Fruit fly (Drosophila melanogaster) whole organism, pupa: Measurements from ENCODE around the gene meep.

Experiments used
- CG10348 ChIP-seq: fragments of 200-800 bp; sonication (Bioruptor generic); IDR thresholded peaks from 2 replicates; pipeline ENCODE4 v1.3.6; 2022; ENCODE audit warnings: missing biosample characterization, missing genetic modification characterization
- CG12605 ChIP-seq: fragments of 200-800 bp; sonication (Bioruptor generic); IDR thresholded peaks from 2 replicates; pipeline ENCODE4 v1.3.6; 2022; ENCODE audit warnings: missing biosample characterization, missing genetic modification characterization
- CG13204 ChIP-seq: fragments of 200-800 bp; sonication (Bioruptor generic); optimal IDR thresholded peaks from 2 replicates; lab custom pipeline; 2018; ENCODE audit warnings: missing biosample characterization, mild to moderate bottlenecking, missing genetic modification characterization, moderate library complexity
- CG14655 ChIP-seq: fragments of 200-800 bp; sonication (Bioruptor generic); optimal IDR thresholded peaks from 3 replicates; lab custom pipeline; 2017; ENCODE audit warnings: mild to moderate bottlenecking, missing biosample characterization, missing genetic modification reagents, missing genetic modification characterization
- CG15710 ChIP-seq: fragments of 200-800 bp; sonication (Bioruptor generic); optimal IDR thresholded peaks from 2 replicates; lab custom pipeline; 2018; ENCODE audit warnings: missing biosample characterization, mild to moderate bottlenecking, missing genetic modification characterization, moderate library complexity
- CG17806 ChIP-seq: fragments of 200-800 bp; sonication (Bioruptor generic); optimal IDR thresholded peaks from 2 replicates; lab custom pipeline; 2018; ENCODE audit warnings: missing biosample characterization, mild to moderate bottlenecking, missing genetic modification characterization, moderate library complexity
- CG32121 ChIP-seq: fragments of 200-800 bp; sonication (Bioruptor generic); IDR thresholded peaks from 2 replicates; pipeline ENCODE4 v1.3.6; 2022; ENCODE audit warnings: missing biosample characterization, missing genetic modification characterization
- CG34367 ChIP-seq: fragments of 200-800 bp; sonication (Bioruptor generic); optimal IDR thresholded peaks from 2 replicates; lab custom pipeline; 2018; ENCODE audit warnings: missing biosample characterization, mild to moderate bottlenecking, missing genetic modification characterization
- CG4496 ChIP-seq: fragments of 200-800 bp; sonication (Bioruptor generic); IDR thresholded peaks from 3 replicates; pipeline ENCODE4 v1.3.6; 2022; ENCODE audit warnings: missing biosample characterization, missing genetic modification characterization
- CG8159 ChIP-seq: fragments of 200-800 bp; sonication (Bioruptor generic); optimal IDR thresholded peaks from 3 replicates; lab custom pipeline; 2018; ENCODE audit warnings: missing biosample characterization, mild to moderate bottlenecking, missing genetic modification characterization, moderate library complexity
- CG8301 ChIP-seq: fragments of 200-800 bp; sonication (Bioruptor generic); optimal IDR thresholded peaks from 2 replicates; lab custom pipeline; 2018; ENCODE audit warnings: missing biosample characterization, mild to moderate bottlenecking, missing genetic modification characterization
- CG9948 ChIP-seq: fragments of 200-800 bp; sonication (Bioruptor generic); optimal IDR thresholded peaks from 2 replicates; lab custom pipeline; 2018; ENCODE audit warnings: missing biosample characterization, mild to moderate bottlenecking, missing genetic modification characterization, moderate library complexity
- D1 ChIP-seq: fragments of 200-800 bp; sonication (Bioruptor generic); optimal IDR thresholded peaks from 2 replicates; lab custom pipeline; 2018; ENCODE audit warnings: missing biosample characterization, mild to moderate bottlenecking, missing genetic modification characterization, moderate library complexity
- EcR ChIP-seq: fragments of 200-800 bp; sonication (Bioruptor generic); optimal IDR thresholded peaks from 3 replicates; lab custom pipeline; 2019; ENCODE audit warnings: missing biosample characterization, missing genetic modification characterization, mild to moderate bottlenecking, moderate library complexity, missing genetic modification reagents
- Ets98B ChIP-seq: fragments of 200-800 bp; sonication (Bioruptor generic); IDR thresholded peaks from 2 replicates; pipeline ENCODE4 v1.3.6; 2022; ENCODE audit warnings: missing biosample characterization, missing genetic modification characterization
- Pif1A ChIP-seq: fragments of 200-800 bp; sonication (Bioruptor generic); optimal IDR thresholded peaks from 3 replicates; lab custom pipeline; 2016; ENCODE audit warnings: missing biosample characterization, missing genetic modification characterization
- Pif1B ChIP-seq: fragments of 200-800 bp; sonication (Bioruptor generic); optimal IDR thresholded peaks from 3 replicates; lab custom pipeline; 2016; ENCODE audit warnings: missing biosample characterization, missing genetic modification characterization
- Snoo ChIP-seq: fragments of 200-800 bp; sonication (Bioruptor generic); optimal IDR thresholded peaks from 3 replicates; lab custom pipeline; 2017; ENCODE audit warnings: missing biosample characterization, mild to moderate bottlenecking, missing genetic modification characterization, inconsistent platforms
- fd96Ca ChIP-seq: fragments of 200-800 bp; sonication (Bioruptor generic); IDR thresholded peaks from 3 replicates; pipeline ENCODE4 v1.3.6; 2022; ENCODE audit warnings: missing biosample characterization, missing genetic modification characterization
- gl ChIP-seq: fragments of 200-800 bp; sonication (Bioruptor generic); optimal IDR thresholded peaks from 2 replicates; lab custom pipeline; 2018; ENCODE audit warnings: missing biosample characterization, mild to moderate bottlenecking, missing genetic modification characterization
- rn ChIP-seq: fragments of 200-800 bp; sonication (Bioruptor generic); IDR thresholded peaks from 2 replicates; pipeline ENCODE4 v1.3.6; 2022; ENCODE audit warnings: missing biosample characterization, missing genetic modification characterization

meep gene

DNA sequence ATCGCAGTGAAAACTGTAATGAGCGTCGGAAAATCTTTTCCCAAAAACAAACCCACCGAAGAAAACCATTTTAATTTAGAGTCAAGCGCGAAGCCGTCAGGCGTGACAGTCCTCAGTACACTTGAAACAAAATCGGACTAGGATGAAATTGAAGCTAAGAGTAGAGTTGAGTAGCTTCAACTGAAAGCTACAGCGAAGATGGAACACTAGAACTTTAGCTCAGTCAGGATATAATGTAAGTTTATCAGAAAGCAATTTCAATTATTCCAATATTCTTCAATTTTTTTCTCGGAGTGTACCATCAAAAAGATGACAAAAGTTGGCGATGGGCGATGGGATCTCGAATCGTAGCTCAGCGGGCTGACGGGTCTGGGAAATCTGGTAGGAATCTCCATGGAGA lies 13.6 kb upstream of the meep start:
- no peak for TF ChIP-seq Snoo (tag; lab: Kevin White, UChicago)
- TF ChIP-seq Pif1A (GFP tag; lab: Kevin White, UChicago): no peak
- no peak for TF ChIP-seq CG10348 (GFP tag; lab: Robert Waterston, UW)
- no peak for TF ChIP-seq CG13204 (GFP tag; lab: Kevin White, UChicago)
- no peak for TF ChIP-seq gl (tag; lab: Kevin White, UChicago)
- TF ChIP-seq Ets98B: peak; percentile 41
- no peak for TF ChIP-seq CG17806 (tag; lab: Kevin White, UChicago)
- peak; percentile 50; the same call in 2 of the 3 replicates for TF ChIP-seq fd96Ca
- TF ChIP-seq CG4496 (GFP tag; lab: Robert Waterston, UW): peak; percentile 51; the same call in 1 of the 3 replicates
- no peak for TF ChIP-seq D1
- TF ChIP-seq CG32121: no peak
- no peak for TF ChIP-seq Pif1B (GFP tag; lab: Kevin White, UChicago)
- TF ChIP-seq CG8159 (tag; lab: Kevin White, UChicago): no peak
- TF ChIP-seq CG8301 (tag; lab: Kevin White, UChicago): peak; percentile 45
- 0 out of 2 replicates have a peak, but pooled peaks have one; percentile 26 for TF ChIP-seq rn (GFP tag; lab: Robert Waterston, UW)
- TF ChIP-seq CG12605 (GFP tag; lab: Robert Waterston, UW): no peak
- TF ChIP-seq CG14655 (GFP tag; lab: Kevin White, UChicago): peak; percentile 36

DNA sequence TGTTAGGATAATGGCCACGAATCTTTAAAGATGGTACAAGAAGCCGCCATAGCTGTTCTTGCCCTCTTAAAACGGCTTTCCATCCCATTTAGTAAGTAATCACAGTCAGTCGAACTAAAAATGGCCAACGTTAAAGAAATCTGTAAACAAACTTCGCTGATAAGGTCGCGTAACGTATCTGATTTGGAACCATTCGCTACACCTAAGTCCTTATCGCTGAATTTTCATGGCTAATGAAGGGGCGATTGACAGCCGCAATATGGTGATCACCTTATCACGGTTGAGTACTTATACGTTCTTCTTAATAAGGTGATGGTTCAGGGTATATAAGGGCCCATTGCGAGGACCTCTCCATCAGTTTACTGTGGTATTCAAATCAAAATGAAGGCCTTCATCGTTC lies 9.7 kb upstream of the meep start, which contains the start of gene LysE:
LysE (plus strand) TSS at position 257 of the 400 bp plus-strand sequence.
- TF ChIP-seq CG8159 (tag; lab: Kevin White, UChicago): no peak
- TF ChIP-seq CG4496 (GFP tag; lab: Robert Waterston, UW): no peak
- no peak for TF ChIP-seq CG15710
- TF ChIP-seq gl (tag; lab: Kevin White, UChicago): no peak
- TF ChIP-seq Pif1A (GFP tag; lab: Kevin White, UChicago): no peak
- no peak for TF ChIP-seq Ets98B
- TF ChIP-seq D1: no peak
- TF ChIP-seq Snoo (tag; lab: Kevin White, UChicago): no peak
- no peak for TF ChIP-seq CG17806 (tag; lab: Kevin White, UChicago)
- TF ChIP-seq EcR (GFP tag; lab: Kevin White, UChicago): no peak

DNA sequence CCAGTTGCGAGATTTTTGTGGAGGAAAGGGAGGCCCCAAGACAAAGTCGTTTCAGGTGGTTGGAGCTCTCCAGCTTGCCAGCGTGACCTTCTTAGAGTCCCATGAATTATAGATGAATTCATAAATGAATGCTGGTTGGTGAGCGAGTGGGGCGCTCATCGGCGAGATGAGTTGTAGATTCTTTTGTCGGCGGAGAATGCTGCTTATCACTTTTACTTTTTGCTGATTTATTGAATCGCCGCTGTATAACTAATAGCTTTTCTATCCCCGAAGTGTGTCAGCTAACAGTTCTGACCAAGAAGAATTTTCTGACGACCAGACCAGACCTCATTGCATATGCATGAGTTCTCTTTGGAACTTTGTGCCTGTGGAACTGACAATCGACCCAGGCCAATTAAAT lies 9.3 kb upstream of the meep start:
- TF ChIP-seq CG12605 (GFP tag; lab: Robert Waterston, UW) (no peak), Pif1B (GFP tag; lab: Kevin White, UChicago) (no peak), Ets98B (no peak)
- TF ChIP-seq, all 21 proteins: peak for 0

DNA sequence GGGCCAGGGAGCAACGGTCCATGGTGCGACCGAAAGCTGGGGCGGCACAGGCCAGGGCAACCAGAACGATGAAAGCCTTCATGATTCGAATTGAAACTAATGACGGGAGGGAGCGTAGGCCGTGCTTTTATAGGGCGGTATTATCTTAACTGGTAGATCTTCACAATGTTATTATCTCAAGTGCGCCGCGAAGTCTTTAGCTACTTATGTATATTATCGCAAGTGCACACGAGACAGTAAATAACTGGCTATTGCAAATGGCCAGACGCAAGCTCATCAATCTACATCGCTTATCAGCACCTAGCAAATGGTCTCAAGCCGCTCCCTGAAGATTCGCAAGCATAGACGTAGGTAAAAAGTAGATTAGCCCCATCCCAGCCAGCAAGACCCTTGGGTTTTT lies 8.3 kb upstream of the meep start, which contains the start of gene LysD:
LysD (minus strand) TSS at position 101 of the 400 bp plus-strand sequence.
- TF ChIP-seq D1 (no peak), CG14655 (GFP tag; lab: Kevin White, UChicago) (no peak), Pif1A (GFP tag; lab: Kevin White, UChicago) (no peak), CG15710 (no peak), CG10348 (GFP tag; lab: Robert Waterston, UW) (no peak), CG8301 (tag; lab: Kevin White, UChicago) (no peak), gl (tag; lab: Kevin White, UChicago) (no peak), CG13204 (GFP tag; lab: Kevin White, UChicago) (no peak)

DNA sequence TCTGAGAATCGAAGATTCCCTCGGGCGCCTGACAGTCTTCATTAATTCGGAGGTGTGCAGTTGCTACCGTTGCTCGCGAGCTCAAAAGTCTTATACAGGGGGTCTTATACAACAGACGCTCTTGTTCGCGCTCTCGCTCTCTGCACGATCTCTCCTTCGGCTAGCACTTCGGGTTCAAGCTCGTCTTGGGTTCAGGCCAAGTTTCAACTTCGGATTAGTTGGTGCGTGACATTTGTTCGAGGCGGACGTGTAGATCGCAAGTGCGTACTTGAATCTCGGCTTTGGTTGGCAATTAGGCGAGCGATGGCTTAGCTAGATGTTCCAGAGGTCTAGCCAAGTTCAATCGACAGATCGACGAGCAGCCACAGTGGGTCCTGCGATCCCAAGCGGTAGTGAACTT lies 5.4 kb upstream of the meep start:
- no peak for TF ChIP-seq CG34367 (tag; lab: Kevin White, UChicago)
- peak; percentile 51 for TF ChIP-seq EcR (GFP tag; lab: Kevin White, UChicago)
- peak; percentile 49; the same call in 1 of the 2 replicates for TF ChIP-seq Ets98B
- TF ChIP-seq CG12605 (GFP tag; lab: Robert Waterston, UW): peak; percentile 20; the same call in 1 of the 2 replicates

DNA sequence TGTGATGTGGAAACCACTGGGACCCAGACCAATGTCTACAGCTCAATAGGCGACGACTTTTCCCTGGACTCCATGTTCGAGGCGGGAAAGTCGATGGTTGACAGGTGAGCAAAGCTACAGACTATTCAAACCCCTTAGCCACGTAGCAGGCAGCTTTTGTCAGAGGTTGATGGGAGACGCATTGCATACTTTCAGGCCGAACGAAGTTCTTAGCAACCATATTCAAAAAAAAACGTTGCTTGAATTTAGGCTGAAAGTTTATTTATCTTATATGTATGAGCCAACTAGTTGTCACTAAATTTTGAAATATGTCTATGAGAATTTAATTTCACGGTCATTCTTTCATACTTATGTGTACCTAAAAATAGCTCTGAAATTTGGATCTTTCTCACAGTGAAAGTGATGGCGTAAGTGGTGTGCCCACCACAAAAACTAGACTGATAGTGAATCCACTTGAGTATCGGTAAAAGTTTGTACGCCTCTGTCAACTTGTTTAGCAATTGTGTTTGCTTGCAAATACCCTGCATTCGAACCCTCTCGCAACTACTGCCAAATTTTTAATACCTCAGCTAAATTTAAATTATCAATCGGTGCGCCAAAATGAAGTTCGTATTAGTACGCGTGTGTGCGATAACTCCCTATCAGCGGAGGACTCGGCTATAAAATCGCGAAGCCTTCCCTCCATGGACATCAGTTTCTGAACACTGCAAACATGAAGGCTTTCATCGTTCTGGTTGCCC lies 4.0 kb upstream of the meep start, which contains the start of gene LysB:
LysB (plus strand) TSS at position 690 of the 740 bp plus-strand sequence.
- no peak for TF ChIP-seq Pif1B (GFP tag; lab: Kevin White, UChicago)
- no peak for TF ChIP-seq D1
- no peak for TF ChIP-seq CG17806 (tag; lab: Kevin White, UChicago)
- TF ChIP-seq CG8301 (tag; lab: Kevin White, UChicago): no peak
- TF ChIP-seq CG14655 (GFP tag; lab: Kevin White, UChicago): no peak
- TF ChIP-seq CG8159 (tag; lab: Kevin White, UChicago): no peak
- no peak for TF ChIP-seq CG4496 (GFP tag; lab: Robert Waterston, UW)
- no peak for TF ChIP-seq CG9948 (tag; lab: Kevin White, UChicago)
- TF ChIP-seq CG10348 (GFP tag; lab: Robert Waterston, UW): no peak
- no peak for TF ChIP-seq CG12605 (GFP tag; lab: Robert Waterston, UW)
- no peak for TF ChIP-seq rn (GFP tag; lab: Robert Waterston, UW)
- no peak for TF ChIP-seq Pif1A (GFP tag; lab: Kevin White, UChicago)
- TF ChIP-seq CG32121: no peak
- no peak for TF ChIP-seq Snoo (tag; lab: Kevin White, UChicago)
